Worm (Caenorhabditis elegans): Measurements from ENCODE around the gene R03D7.2.

- TF ChIP-seq nhr-28 (tag; optimal IDR thresholded peaks at IDR 0.05) (no peak), efl-3 (GFP tag; optimal IDR thresholded peaks at IDR 0.05) (no peak), fkh-10 (GFP tag; optimal IDR thresholded peaks at IDR 0.05) (no peak), zag-1 (tag; optimal IDR thresholded peaks at IDR 0.05) (no peak), mep-1 (tag; optimal IDR thresholded peaks at IDR 0.05) (no peak), unc-130 (tag; optimal IDR thresholded peaks at IDR 0.05) (no peak), blmp-1 (tag; optimal IDR thresholded peaks at IDR 0.05) (no peak)
Measured at ce11 chrII:10915732-10916131, 19.3 kb downstream of the R03D7.2 start, which contains the start of gene F44F4.9.
